Fruit fly (Drosophila melanogaster) whole organism, wandering third instar larva: ENCODE results near the gene Ice2.

Source experiments
- Abd-B ChIP-seq: fragments of >200 bp; optimal IDR thresholded peaks from 2 replicates; lab custom pipeline; 2017; ENCODE audit warnings: missing biosample characterization, missing genetic modification characterization
- CG32264 ChIP-seq: fragments of 200-800 bp; sonication (Bioruptor generic); optimal IDR thresholded peaks from 2 replicates; lab custom pipeline; 2016; ENCODE audit warnings: missing biosample characterization, missing genetic modification characterization
- CG9705 ChIP-seq: fragments of 200-800 bp; sonication (Bioruptor generic); optimal IDR thresholded peaks from 2 replicates; lab custom pipeline; 2018; ENCODE audit warnings: missing biosample characterization, mild to moderate bottlenecking, missing genetic modification characterization
- CrebA ChIP-seq: fragments of 200-800 bp; sonication (Bioruptor generic); optimal IDR thresholded peaks from 2 replicates; lab custom pipeline; 2016; ENCODE audit warnings: missing biosample characterization, mild to moderate bottlenecking, missing genetic modification characterization, borderline replicate concordance
- Dfd ChIP-seq: fragments of >200 bp; optimal IDR thresholded peaks from 2 replicates; lab custom pipeline; 2017; ENCODE audit warnings: missing biosample characterization, missing genetic modification characterization
- Dif ChIP-seq: fragments of 200-275, 200-300 bp; sonication (Bioruptor generic); optimal IDR thresholded peaks from 2 replicates; lab custom pipeline; 2018; ENCODE audit warnings: missing biosample characterization, missing genetic modification characterization; ENCODE audit not compliant: partially characterized antibody
- GATAd ChIP-seq: sonication (Bioruptor generic); optimal IDR thresholded peaks from 2 replicates; lab custom pipeline; 2016; ENCODE audit warnings: missing biosample characterization, missing genetic modification characterization
- HLH106 ChIP-seq: fragments of 200-800 bp; optimal IDR thresholded peaks from 3 replicates; lab custom pipeline; 2019; ENCODE audit warnings: missing biosample characterization, mild to moderate bottlenecking, missing genetic modification characterization, moderate library complexity
- Hnf4 ChIP-seq: fragments of 200-800 bp; sonication (Bioruptor generic); optimal IDR thresholded peaks from 2 replicates; lab custom pipeline; 2016; ENCODE audit warnings: missing biosample characterization, mild to moderate bottlenecking, missing genetic modification characterization
- Hr78 ChIP-seq: fragments of >200 bp; optimal IDR thresholded peaks from 2 replicates; lab custom pipeline; 2017; ENCODE audit warnings: missing biosample characterization, missing genetic modification characterization
- Hr83 ChIP-seq: fragments of 200-300 bp; sonication (Bioruptor generic); optimal IDR thresholded peaks from 2 replicates; lab custom pipeline; 2016; ENCODE audit warnings: missing biosample characterization, mild to moderate bottlenecking, missing genetic modification characterization, moderate library complexity; ENCODE audit not compliant: poor library complexity, severe bottlenecking
- Jra ChIP-seq: sonication (Bioruptor generic); optimal IDR thresholded peaks from 2 replicates; lab custom pipeline; 2016; ENCODE audit warnings: missing biosample characterization, missing genetic modification characterization
- Mio ChIP-seq: sonication (Bioruptor generic); optimal IDR thresholded peaks from 2 replicates; lab custom pipeline; 2016; ENCODE audit warnings: missing biosample characterization, missing genetic modification characterization
- Myc ChIP-seq: fragments of >200 bp; optimal IDR thresholded peaks from 2 replicates; lab custom pipeline; 2017
- N ChIP-seq: fragments of >200 bp; optimal IDR thresholded peaks from 2 replicates; lab custom pipeline; 2018; ENCODE audit warnings: missing biosample characterization, missing external identifiers, missing genetic modification characterization
- OdsH ChIP-seq: fragments of 200-800 bp; sonication (Bioruptor generic); optimal IDR thresholded peaks from 2 replicates; lab custom pipeline; 2016; ENCODE audit warnings: missing biosample characterization, mild to moderate bottlenecking, missing genetic modification characterization
- Rel ChIP-seq, 2 experiments: fragments of 200-800 bp; sonication (Bioruptor generic) in 1 of 2; optimal IDR thresholded peaks; 2 replicates in 1 of 2; 3 replicates in 1 of 2; lab custom pipeline; 2016 to 2019; ENCODE audit warnings: mild to moderate bottlenecking in 2 of 2, missing biosample characterization in 2 of 2, missing genetic modification characterization in 2 of 2, moderate library complexity in 1 of 2
- Sp1 ChIP-seq: fragments of 200-800 bp; sonication (Bioruptor generic); optimal IDR thresholded peaks from 3 replicates; lab custom pipeline; 2019; ENCODE audit warnings: missing biosample characterization, mild to moderate bottlenecking, missing genetic modification characterization, moderate library complexity
- Vsx2 ChIP-seq: fragments of 200-300, 225-300 bp; sonication (Bioruptor generic); optimal IDR thresholded peaks from 2 replicates; lab custom pipeline; 2018; ENCODE audit warnings: missing biosample characterization, missing genetic modification characterization; ENCODE audit not compliant: partially characterized antibody
- br ChIP-seq: fragments of 200-800 bp; sonication (Bioruptor generic); optimal IDR thresholded peaks from 2 replicates; lab custom pipeline; 2016; ENCODE audit warnings: missing biosample characterization, missing genetic modification characterization
- brk ChIP-seq: fragments of 200-800 bp; sonication (Bioruptor generic); optimal IDR thresholded peaks from 2 replicates; lab custom pipeline; 2016; ENCODE audit warnings: missing biosample characterization, mild to moderate bottlenecking, missing genetic modification characterization
- dmrt93B ChIP-seq: fragments of 200-800 bp; sonication (Bioruptor generic); optimal IDR thresholded peaks from 2 replicates; lab custom pipeline; 2018; ENCODE audit warnings: missing biosample characterization, mild to moderate bottlenecking, missing genetic modification characterization
- dsf ChIP-seq: sonication (Bioruptor generic); optimal IDR thresholded peaks from 2 replicates; lab custom pipeline; 2016; ENCODE audit warnings: missing biosample characterization, missing genetic modification characterization, borderline replicate concordance
- ey ChIP-seq: fragments of 200-800 bp; sonication (Bioruptor generic); optimal IDR thresholded peaks from 2 replicates; lab custom pipeline; 2016; ENCODE audit warnings: missing biosample characterization, missing genetic modification characterization
- foxo ChIP-seq, 2 experiments: fragments of 200-800 bp; sonication (Bioruptor generic); optimal IDR thresholded peaks; 2 replicates in 1 of 2; 3 replicates in 1 of 2; lab custom pipeline; 2016 to 2017; ENCODE audit warnings: missing biosample characterization in 2 of 2, missing genetic modification characterization in 2 of 2
- fru ChIP-seq: fragments of 200-800 bp; sonication (Bioruptor generic); optimal IDR thresholded peaks from 3 replicates; lab custom pipeline; 2016; ENCODE audit warnings: missing biosample characterization, mild to moderate bottlenecking, missing genetic modification characterization
- h ChIP-seq: fragments of 200-800 bp; sonication (Bioruptor generic); optimal IDR thresholded peaks from 3 replicates; lab custom pipeline; 2016; ENCODE audit warnings: missing biosample characterization, mild to moderate bottlenecking, missing genetic modification characterization
- jim ChIP-seq: fragments of 175-275, 200-325 bp; sonication (Bioruptor generic); optimal IDR thresholded peaks from 2 replicates; lab custom pipeline; 2016; ENCODE audit warnings: missing biosample characterization, mild to moderate bottlenecking, missing genetic modification characterization
- lola ChIP-seq: fragments of >200 bp; optimal IDR thresholded peaks from 2 replicates; lab custom pipeline; 2017; ENCODE audit warnings: missing biosample characterization, missing genetic modification characterization
- pan ChIP-seq: fragments of >200 bp; optimal IDR thresholded peaks from 2 replicates; lab custom pipeline; 2017
- psq ChIP-seq: fragments of 200-800 bp; sonication (Bioruptor generic); optimal IDR thresholded peaks from 3 replicates; lab custom pipeline; 2017; ENCODE audit warnings: missing biosample characterization, mild to moderate bottlenecking, missing genetic modification characterization, moderate library complexity
- rgr ChIP-seq: fragments of 200-800 bp; sonication (Bioruptor generic); optimal IDR thresholded peaks from 3 replicates; lab custom pipeline; 2016; ENCODE audit warnings: missing biosample characterization, mild to moderate bottlenecking, missing genetic modification characterization
- sv ChIP-seq: fragments of 200-800 bp; sonication (Bioruptor generic); optimal IDR thresholded peaks from 3 replicates; lab custom pipeline; 2016; ENCODE audit warnings: missing biosample characterization, missing genetic modification characterization
- tai ChIP-seq: sonication (Bioruptor generic); optimal IDR thresholded peaks from 2 replicates; lab custom pipeline; 2016; ENCODE audit warnings: missing biosample characterization, missing genetic modification characterization
- usp ChIP-seq: fragments of >200 bp; optimal IDR thresholded peaks from 2 replicates; lab custom pipeline; 2017; ENCODE audit warnings: missing biosample characterization, missing genetic modification characterization
- woc ChIP-seq: sonication (Bioruptor generic); optimal IDR thresholded peaks from 2 replicates; lab custom pipeline; 2016; ENCODE audit warnings: missing biosample characterization, mild to moderate bottlenecking, missing genetic modification characterization

Gene Ice2

dm6 chr3R:21140458-21140857 is 10.4 kb downstream of the Ice2 start, which contains the start of gene SNF4Agamma:
Gene SNF4Agamma (plus strand): TSS chr3R:21140739.
- TF ChIP-seq br (GFP tag; lab: Kevin White, UChicago) (no peak), dsf (no peak), Myc (lab: Kevin White, UChicago) (peak; percentile 37), HLH106 (tag; lab: Kevin White, UChicago) (peak; percentile 51), ey (GFP tag; lab: Kevin White, UChicago) (no peak), brk (GFP tag; lab: Kevin White, UChicago) (no peak), h (no peak), GATAd (GFP tag; lab: Kevin White, UChicago) (no peak), Hr78 (no peak), Rel (GFP tag; optimal IDR thresholded peaks at IDR 0.05; lab: Kevin White, UChicago) (no peak), Rel (tag; optimal IDR thresholded peaks at IDR 0.05; lab: Kevin White, UChicago) (peak; percentile 30), tai (GFP tag; lab: Kevin White, UChicago) (no peak), CrebA (GFP tag; lab: Kevin White, UChicago) (no peak), Sp1 (GFP tag; lab: Kevin White, UChicago) (peak; percentile 20), woc (GFP tag; lab: Kevin White, UChicago) (peak; percentile 12), rgr (peak; percentile 24), fru (GFP tag; lab: Kevin White, UChicago) (no peak), foxo (GFP tag; optimal IDR thresholded peaks at IDR 0.05; lab: Kevin White, UChicago) (peak in 1 of 2 experiments; percentile 29), CG9705 (GFP tag; lab: Kevin White, UChicago) (no peak)

dm6 chr3R:21141341-21141740 is 11.3 kb downstream of the Ice2 start:
- TF ChIP-seq Hr78 (no peak), pan (lab: Kevin White, UChicago) (no peak), Mio (GFP tag; lab: Kevin White, UChicago) (no peak), Hnf4 (GFP tag; lab: Kevin White, UChicago) (no peak), CG32264 (GFP tag; lab: Kevin White, UChicago) (no peak), CG9705 (GFP tag; lab: Kevin White, UChicago) (no peak), br (GFP tag; lab: Kevin White, UChicago) (no peak), Myc (lab: Kevin White, UChicago) (no peak), tai (GFP tag; lab: Kevin White, UChicago) (no peak), HLH106 (tag; lab: Kevin White, UChicago) (no peak), psq (GFP tag; lab: Kevin White, UChicago) (no peak), dmrt93B (GFP tag; lab: Kevin White, UChicago) (no peak), fru (GFP tag; lab: Kevin White, UChicago) (no peak), dsf (no peak)

dm6 chr3R:21150090-21150489 is 20.1 kb downstream of the Ice2 start:
- TF ChIP-seq fru (GFP tag; lab: Kevin White, UChicago) = peak; percentile 3
- TF ChIP-seq jim = no peak
- TF ChIP-seq h = peak; percentile 39
- TF ChIP-seq Hnf4 (GFP tag; lab: Kevin White, UChicago) = peak; percentile 28
- TF ChIP-seq Rel (GFP tag; optimal IDR thresholded peaks at IDR 0.05; lab: Kevin White, UChicago) = no peak
- peak; percentile 42 for TF ChIP-seq Rel (tag; optimal IDR thresholded peaks at IDR 0.05; lab: Kevin White, UChicago)
- TF ChIP-seq CrebA (GFP tag; lab: Kevin White, UChicago) = peak; percentile 15
- peak; percentile 4 for TF ChIP-seq rgr
- peak; percentile 17 for TF ChIP-seq Sp1 (GFP tag; lab: Kevin White, UChicago)
- TF ChIP-seq woc (GFP tag; lab: Kevin White, UChicago) = no peak
- TF ChIP-seq br (GFP tag; lab: Kevin White, UChicago) = peak; percentile 50
- no peak for TF ChIP-seq Myc (lab: Kevin White, UChicago)
- TF ChIP-seq Hr78 = no peak

dm6 chr3R:21151090-21151870 is 21.3 kb downstream of the Ice2 start:
- no peak for TF ChIP-seq Vsx2 (GFP tag; lab: Kevin White, UChicago)
- TF ChIP-seq Rel (GFP tag; optimal IDR thresholded peaks at IDR 0.05; lab: Kevin White, UChicago) = no peak
- no peak for TF ChIP-seq Rel (tag; optimal IDR thresholded peaks at IDR 0.05; lab: Kevin White, UChicago)
- TF ChIP-seq brk (GFP tag; lab: Kevin White, UChicago) = no peak
- TF ChIP-seq Abd-B (GFP tag; lab: Kevin White, UChicago) = no peak
- TF ChIP-seq jim = no peak
- no peak for TF ChIP-seq CG32264 (GFP tag; lab: Kevin White, UChicago)
- TF ChIP-seq sv (GFP tag; lab: Kevin White, UChicago) = no peak
- TF ChIP-seq dmrt93B (GFP tag; lab: Kevin White, UChicago) = no peak
- TF ChIP-seq Myc (lab: Kevin White, UChicago) = no peak
- no peak for TF ChIP-seq N (GFP tag; lab: Kevin White, UChicago)
- TF ChIP-seq lola (GFP tag; lab: Kevin White, UChicago) = no peak
- no peak for TF ChIP-seq GATAd (GFP tag; lab: Kevin White, UChicago)
- TF ChIP-seq fru (GFP tag; lab: Kevin White, UChicago) = peak; percentile 19
- TF ChIP-seq br (GFP tag; lab: Kevin White, UChicago) = peak; percentile 44
- TF ChIP-seq Jra (GFP tag; lab: Kevin White, UChicago) = peak; percentile 3
- no peak for TF ChIP-seq Dif (GFP tag; lab: Kevin White, UChicago)
- TF ChIP-seq CG9705 (GFP tag; lab: Kevin White, UChicago) = no peak
- TF ChIP-seq h = peak; percentile 66
- TF ChIP-seq Hr83 (GFP tag; lab: Kevin White, UChicago) = no peak
- TF ChIP-seq pan (lab: Kevin White, UChicago) = no peak
- no peak for TF ChIP-seq Mio (GFP tag; lab: Kevin White, UChicago)
- peak in 1 of 2 experiments; percentile 29 for TF ChIP-seq foxo (GFP tag; optimal IDR thresholded peaks at IDR 0.05; lab: Kevin White, UChicago)
- TF ChIP-seq Dfd (GFP tag; lab: Kevin White, UChicago) = no peak
- no peak for TF ChIP-seq woc (GFP tag; lab: Kevin White, UChicago)
- peak; percentile 41 for TF ChIP-seq ey (GFP tag; lab: Kevin White, UChicago)
- peak; percentile 61 for TF ChIP-seq Sp1 (GFP tag; lab: Kevin White, UChicago)
- TF ChIP-seq Hnf4 (GFP tag; lab: Kevin White, UChicago) = peak; percentile 44
- TF ChIP-seq Hr78 = no peak
- no peak for TF ChIP-seq usp (GFP tag; lab: Kevin White, UChicago)
- peak; percentile 55 for TF ChIP-seq OdsH (GFP tag; lab: Kevin White, UChicago)
- TF ChIP-seq dsf = no peak
